Fruit fly (Drosophila melanogaster): ENCODE results near the gene CG5466.
A peak's percentile ranks its signal among the peaks of the same experiment; 100 is the strongest.

Gene CG5466

dm6 chr3R:20634674-20635594, 17.3 kb downstream of the CG5466 start, which contains the start of the genes Pi3K92E and Lrrk (continued):
- TF ChIP-seq CG5245 (GFP tag; optimal IDR thresholded peaks at IDR 0.05) (no peak), Elba2 (GFP tag; optimal IDR thresholded peaks at IDR 0.05) (no peak), CG10462 (GFP tag; optimal IDR thresholded peaks at IDR 0.05) (no peak), Sin3A (optimal IDR thresholded peaks at IDR 0.05) (peak; percentile 35), mam (GFP tag; optimal IDR thresholded peaks at IDR 0.05) (no peak), yki (optimal IDR thresholded peaks at IDR 0.05) (no peak), D19B (GFP tag; optimal IDR thresholded peaks at IDR 0.05) (no peak), CG7745 (tag; optimal IDR thresholded peaks at IDR 0.05) (no peak), CG42726 (GFP tag; IDR thresholded peaks at IDR 0.05; ENCODE audit: partially characterized antibody) (peak; percentile 84), zfh1 (GFP tag; IDR thresholded peaks at IDR 0.05) (no peak), corto (GFP tag; optimal IDR thresholded peaks at IDR 0.05) (no peak), CG11695 (GFP tag; IDR thresholded peaks at IDR 0.05) (no peak), CG31441 (GFP tag; IDR thresholded peaks at IDR 0.05) (no peak), eve (GFP tag; optimal IDR thresholded peaks at IDR 0.05) (no peak), Max (GFP tag; optimal IDR thresholded peaks at IDR 0.05) (no peak), otp (GFP tag; IDR thresholded peaks at IDR 0.05) (no peak), gfzf (GFP tag; optimal IDR thresholded peaks at IDR 0.05) (peak; percentile 75), amos (GFP tag; IDR thresholded peaks at IDR 0.05; ENCODE audit: partially characterized antibody) (peak; percentile 84), Dad (GFP tag; optimal IDR thresholded peaks at IDR 0.05) (no peak), CG30403 (GFP tag; optimal IDR thresholded peaks at IDR 0.05) (no peak), CG3838 (GFP tag; optimal IDR thresholded peaks at IDR 0.05) (no peak), croc (GFP tag; conservative IDR thresholded peaks at IDR 0.05) (no peak), sob (GFP tag; IDR thresholded peaks at IDR 0.05) (no peak; the same call in 1 of the 2 replicates), CG9797 (GFP tag; optimal IDR thresholded peaks at IDR 0.05) (peak; percentile 51), CG17186 (GFP tag; optimal IDR thresholded peaks at IDR 0.05) (peak; percentile 75), CG31365 (tag; optimal IDR thresholded peaks at IDR 0.05) (peak; percentile 71), CG15514 (GFP tag; optimal IDR thresholded peaks at IDR 0.05) (peak; percentile 14), CG7928 (GFP tag; optimal IDR thresholded peaks at IDR 0.05) (no peak), hbn (GFP tag; IDR thresholded peaks at IDR 0.05; ENCODE audit: partially characterized antibody) (peak; percentile 64), CG12155 (GFP tag; optimal IDR thresholded peaks at IDR 0.05) (no peak), bcd (GFP tag; optimal IDR thresholded peaks at IDR 0.05) (no peak), so (GFP tag; IDR thresholded peaks at IDR 0.05) (no peak), lab (GFP tag; optimal IDR thresholded peaks at IDR 0.05) (no peak), cad (GFP tag; optimal IDR thresholded peaks at IDR 0.05) (peak; percentile 85), lmd (GFP tag; IDR thresholded peaks at IDR 0.05) (peak; percentile 24; the same call in 1 of the 2 replicates), oc (tag; optimal IDR thresholded peaks at IDR 0.05) (no peak), ken (GFP tag; IDR thresholded peaks at IDR 0.05) (no peak), MBD-R2 (GFP tag; IDR thresholded peaks at IDR 0.05) (0 out of 2 replicates have a peak, but pooled peaks have one; percentile 5), CG13775 (GFP tag; optimal IDR thresholded peaks at IDR 0.05) (no peak), onecut (GFP tag; IDR thresholded peaks at IDR 0.05) (no peak; the same call in 1 of the 2 replicates), CG13894 (tag; optimal IDR thresholded peaks at IDR 0.05) (no peak), CG18764 (GFP tag; optimal IDR thresholded peaks at IDR 0.05) (no peak), wek (GFP tag; optimal IDR thresholded peaks at IDR 0.05) (peak; percentile 38), org-1 (GFP tag; optimal IDR thresholded peaks at IDR 0.05) (no peak), dysf (GFP tag; IDR thresholded peaks at IDR 0.05) (no peak), jigr1 (GFP tag; IDR thresholded peaks at IDR 0.05) (no peak), Nf-YA (GFP tag; IDR thresholded peaks at IDR 0.05) (no peak), Hr51 (GFP tag; optimal IDR thresholded peaks at IDR 0.05) (no peak), Scr (GFP tag; IDR thresholded peaks at IDR 0.05; ENCODE audit: partially characterized antibody) (peak; percentile 87), CG16779 (GFP tag; IDR thresholded peaks at IDR 0.05) (no peak)
